Worm (Caenorhabditis elegans) whole organism, L4 larva: Measurements from ENCODE around the gene mop-25.2.
A peak's percentile ranks its signal among the peaks of the same experiment; 100 is the strongest.

Experiments
- F10B5.3 ChIP-seq: sonication (generic microtip); optimal IDR thresholded peaks from 2 replicates; lab custom pipeline; 2016; ENCODE audit warnings: mild to moderate bottlenecking, missing genetic modification characterization, missing compliant biosample characterization
- F37D6.2 ChIP-seq: sonication (generic microtip); optimal IDR thresholded peaks from 2 replicates; lab custom pipeline; 2016; ENCODE audit warnings: mild to moderate bottlenecking, missing genetic modification characterization, missing compliant biosample characterization
- T26A8.4 ChIP-seq: fragments of 200-800 bp; sonication (Bioruptor generic); IDR thresholded peaks from 2 replicates; pipeline ENCODE4 v1.3.6; 2022; ENCODE audit warnings: missing genetic modification characterization, missing compliant biosample characterization
- Y105C5A.15 ChIP-seq: fragments of 200-800 bp; sonication (Bioruptor generic); IDR thresholded peaks from 2 replicates; pipeline ENCODE4 v1.3.6; 2022; ENCODE audit warnings: missing genetic modification characterization, missing compliant biosample characterization
- Y48G9A.11 ChIP-seq: fragments of 200-800 bp; sonication (Bioruptor generic); IDR thresholded peaks from 2 replicates; pipeline ENCODE4 v1.3.6; 2022; ENCODE audit warnings: missing genetic modification reagents, missing genetic modification characterization, missing compliant biosample characterization
- aha-1 ChIP-seq: fragments of 150-350 bp; peaks from one replicate; lab custom pipeline; 2014; ENCODE audit warnings: missing biosample characterization, missing genetic modification characterization
- ceh-44 ChIP-seq: fragments of 200-800 bp; sonication (Bioruptor generic); IDR thresholded peaks from 2 replicates; pipeline ENCODE4 v1.3.6; 2022; ENCODE audit warnings: missing genetic modification reagents, missing genetic modification characterization, missing compliant biosample characterization
- cey-2 ChIP-seq: sonication (generic microtip); optimal IDR thresholded peaks from 3 replicates; lab custom pipeline; 2017; ENCODE audit warnings: missing genetic modification characterization, mild to moderate bottlenecking, missing compliant biosample characterization, antibody characterized with exemption, borderline replicate concordance; ENCODE audit not compliant: insufficient read depth
- daf-12 ChIP-seq: fragments of 150-350 bp; optimal IDR thresholded peaks from 2 replicates; lab custom pipeline; 2014; ENCODE audit warnings: missing biosample characterization, missing genetic modification reagents, missing genetic modification characterization
- daf-16 ChIP-seq, 3 experiments: sonication (generic microtip); optimal IDR thresholded peaks; 2 replicates each; lab custom pipeline; 2016 to 2017; ENCODE audit warnings: missing genetic modification characterization in 3 of 3, missing genetic modification reagents in 3 of 3, mild to moderate bottlenecking in 2 of 3, missing compliant biosample characterization in 2 of 3, missing biosample characterization in 1 of 3, moderate library complexity in 1 of 3
- dmd-6 ChIP-seq: fragments of 200-800 bp; sonication (Bioruptor generic); IDR thresholded peaks from 2 replicates; pipeline ENCODE4 v1.3.6; 2022; ENCODE audit warnings: missing genetic modification reagents, missing genetic modification characterization, missing compliant biosample characterization
- dve-1 ChIP-seq: sonication (generic microtip); optimal IDR thresholded peaks from 2 replicates; lab custom pipeline; 2017; ENCODE audit warnings: antibody characterized with exemption, mild to moderate bottlenecking, missing genetic modification characterization, missing compliant biosample characterization; ENCODE audit not compliant: insufficient read depth
- fos-1 ChIP-seq: fragments of 150-350 bp; optimal IDR thresholded peaks from 2 replicates; lab custom pipeline; 2014; ENCODE audit warnings: missing biosample characterization, missing genetic modification characterization
- hif-1 ChIP-seq, 2 experiments: sonication (generic microtip); optimal IDR thresholded peaks; 2 replicates each; lab custom pipeline; 2016 to 2017; ENCODE audit warnings: missing compliant biosample characterization in 2 of 2, missing genetic modification characterization in 2 of 2, missing genetic modification reagents in 2 of 2, missing genotype in 2 of 2, mild to moderate bottlenecking in 1 of 2
- hlh-11 ChIP-seq: fragments of 200-800 bp; sonication (Bioruptor generic); optimal IDR thresholded peaks from 2 replicates; lab custom pipeline; 2018; ENCODE audit warnings: mild to moderate bottlenecking, missing genetic modification characterization, missing compliant biosample characterization
- hlh-30 ChIP-seq: sonication (generic microtip); optimal IDR thresholded peaks from 2 replicates; lab custom pipeline; 2017; ENCODE audit warnings: antibody characterized with exemption, mild to moderate bottlenecking, missing genetic modification characterization, missing compliant biosample characterization; ENCODE audit not compliant: insufficient read depth
- lin-38 ChIP-seq: fragments of 200-800 bp; sonication (Bioruptor generic); IDR thresholded peaks from 2 replicates; pipeline ENCODE4 v1.3.6; 2022; ENCODE audit warnings: missing genetic modification reagents, missing genetic modification characterization, missing compliant biosample characterization
- lir-3 ChIP-seq: sonication (generic microtip); optimal IDR thresholded peaks from 2 replicates; lab custom pipeline; 2016; ENCODE audit warnings: mild to moderate bottlenecking, missing genetic modification characterization, missing compliant biosample characterization
- lsy-2 ChIP-seq, 2 experiments: fragments of 150-350 bp in 1 of 2; sonication (generic microtip) in 1 of 2; optimal IDR thresholded peaks; 2 replicates each; lab custom pipeline; 2014 to 2017; ENCODE audit warnings: missing biosample characterization in 2 of 2, missing genetic modification characterization in 2 of 2
- mdl-1 ChIP-seq, 2 experiments: fragments of 150-350 bp in 1 of 2; sonication (generic microtip) in 1 of 2; optimal IDR thresholded peaks; 2 replicates each; lab custom pipeline; 2014 to 2017; ENCODE audit warnings: missing biosample characterization in 2 of 2, missing genetic modification characterization in 2 of 2
- mdt-29 ChIP-seq: fragments of 200-800 bp; sonication (Bioruptor generic); IDR thresholded peaks from 2 replicates; pipeline ENCODE4 v1.3.6; 2022; ENCODE audit warnings: missing genetic modification reagents, missing genetic modification characterization, missing compliant biosample characterization
- mep-1 ChIP-seq: fragments of 150-350 bp; sonication (generic microtip); optimal IDR thresholded peaks from 3 replicates; lab custom pipeline; 2014; ENCODE audit warnings: missing biosample characterization, missing genetic modification characterization
- mxl-2 ChIP-seq: fragments of 200-800 bp; sonication (Bioruptor generic); conservative IDR thresholded peaks from 2 replicates; pipeline ENCODE4 v1.3.6; 2022; ENCODE audit warnings: missing genetic modification reagents, missing genetic modification characterization, missing compliant biosample characterization
- mxl-3 ChIP-seq: fragments of 200-800 bp; sonication (Bioruptor generic); optimal IDR thresholded peaks from 2 replicates; lab custom pipeline; 2018; ENCODE audit warnings: mild to moderate bottlenecking, missing genetic modification characterization, missing compliant biosample characterization
- nhr-111 ChIP-seq: fragments of 200-800 bp; sonication (Bioruptor generic); optimal IDR thresholded peaks from 2 replicates; lab custom pipeline; 2018; ENCODE audit warnings: mild to moderate bottlenecking, missing genetic modification characterization, missing compliant biosample characterization
- nhr-28 ChIP-seq: fragments of 150-350 bp; optimal IDR thresholded peaks from 2 replicates; lab custom pipeline; 2014; ENCODE audit warnings: missing biosample characterization, missing genetic modification characterization
- nhr-41 ChIP-seq: fragments of 200-800 bp; sonication (Bioruptor generic); IDR thresholded peaks from 2 replicates; pipeline ENCODE4 v1.3.6; 2022; ENCODE audit warnings: missing genetic modification reagents, missing genetic modification characterization, missing compliant biosample characterization
- nhr-48 ChIP-seq: sonication (generic microtip); optimal IDR thresholded peaks from 2 replicates; lab custom pipeline; 2016; ENCODE audit warnings: mild to moderate bottlenecking, missing genetic modification characterization, missing compliant biosample characterization
- nhr-6 ChIP-seq: fragments of 150-350 bp; optimal IDR thresholded peaks from 2 replicates; lab custom pipeline; 2014; ENCODE audit warnings: missing biosample characterization, missing genetic modification characterization
- pqm-1 ChIP-seq: sonication (generic microtip); optimal IDR thresholded peaks from 2 replicates; lab custom pipeline; 2017; ENCODE audit warnings: missing biosample characterization, missing genetic modification characterization
- saeg-2 ChIP-seq: fragments of 200-800 bp; sonication (Bioruptor generic); IDR thresholded peaks from 2 replicates; pipeline ENCODE4 v1.3.6; 2022; ENCODE audit warnings: missing genetic modification reagents, missing genetic modification characterization, missing compliant biosample characterization
- set-16 ChIP-seq: fragments of 200-800 bp; sonication (Bioruptor generic); IDR thresholded peaks from 2 replicates; pipeline ENCODE4 v1.3.6; 2022; ENCODE audit warnings: missing genetic modification reagents, missing genetic modification characterization, missing compliant biosample characterization
- snpc-1.2 ChIP-seq: fragments of 200-800 bp; sonication (Bioruptor generic); IDR thresholded peaks from 2 replicates; pipeline ENCODE4 v1.3.6; 2022; ENCODE audit warnings: missing genetic modification reagents, missing genetic modification characterization, missing compliant biosample characterization
- spr-1 ChIP-seq: sonication (generic microtip); optimal IDR thresholded peaks from 2 replicates; lab custom pipeline; 2016; ENCODE audit warnings: mild to moderate bottlenecking, missing genetic modification characterization, missing compliant biosample characterization
- spr-3 ChIP-seq: fragments of 200-800 bp; sonication (Bioruptor generic); optimal IDR thresholded peaks from 2 replicates; lab custom pipeline; 2018; ENCODE audit warnings: mild to moderate bottlenecking, missing genetic modification characterization, missing compliant biosample characterization
- tag-97 ChIP-seq: fragments of 200-800 bp; sonication (Bioruptor generic); IDR thresholded peaks from 2 replicates; pipeline ENCODE4 v1.3.6; 2022; ENCODE audit warnings: missing genetic modification characterization, missing compliant biosample characterization
- unc-39 ChIP-seq: sonication (generic microtip); optimal IDR thresholded peaks from 2 replicates; lab custom pipeline; 2017; ENCODE audit warnings: missing biosample characterization, missing genetic modification characterization
- unc-62 ChIP-seq, 3 experiments: fragments of 150-350 bp in 1 of 3; sonication (generic microtip); optimal IDR thresholded peaks in 2 of 3; peaks in 1 of 3; 1 replicate in 1 of 3; 2 replicates in 2 of 3; lab custom pipeline; 2014 to 2017; ENCODE audit warnings: missing biosample characterization in 3 of 3, missing genetic modification characterization in 3 of 3, missing genetic modification reagents in 3 of 3, missing genotype in 1 of 3
- zag-1 ChIP-seq: fragments of 150-350 bp; optimal IDR thresholded peaks from 2 replicates; lab custom pipeline; 2014; ENCODE audit warnings: missing biosample characterization, missing genetic modification characterization

Gene mop-25.2

DNA sequence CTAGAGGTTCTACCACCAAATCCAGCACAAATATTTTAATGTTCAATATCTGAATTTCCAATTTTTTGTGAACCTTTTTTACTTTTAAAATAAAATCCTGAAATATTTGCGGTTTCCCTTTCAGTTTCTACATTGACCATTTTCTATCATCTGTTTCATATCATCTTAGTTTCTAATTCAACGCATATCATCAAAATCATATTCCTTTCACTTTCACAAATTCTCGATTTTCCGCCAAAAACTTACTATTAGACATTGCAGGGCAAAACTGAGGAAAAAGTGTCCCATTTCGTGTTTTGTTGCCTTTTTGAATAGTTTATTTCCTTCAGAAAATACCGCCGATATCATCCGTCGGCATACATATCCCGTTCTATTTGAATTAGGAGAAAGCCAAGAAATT lies 21.6 kb upstream of the mop-25.2 start:
- no peak for TF ChIP-seq pqm-1 (tag; lab: Kevin White, UChicago)
- TF ChIP-seq aha-1, result peak; percentile 16
- TF ChIP-seq, all 104 proteins: peak for 1

DNA sequence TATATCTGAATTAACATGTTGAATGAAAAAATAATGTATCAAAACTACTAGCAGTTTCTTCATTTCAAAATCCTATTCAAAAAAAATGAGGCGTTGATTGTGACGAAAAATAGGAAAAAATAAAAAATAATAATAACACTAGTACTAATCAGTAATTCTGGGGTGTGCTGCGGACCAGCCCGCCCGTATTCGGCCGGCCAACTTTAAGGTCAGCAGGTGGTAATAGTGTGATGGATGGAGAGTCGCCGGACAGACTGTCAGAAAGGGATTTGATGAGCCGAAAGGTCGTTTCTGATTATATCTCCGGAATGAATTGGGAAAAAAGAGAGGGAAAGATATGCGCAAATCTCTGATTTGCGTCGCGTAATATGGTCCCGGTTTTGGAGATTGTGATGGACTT lies 21.0 kb upstream of the mop-25.2 start, which contains the start of gene cutl-2:
cutl-2 (minus strand) TSS at position 210 of the 400 bp plus-strand sequence.
- TF ChIP-seq unc-62 (GFP tag; optimal IDR thresholded peaks at IDR 0.05 in 1 of 2; lab: Kevin White, UChicago) (peak in 1 of 2 experiments; percentile 36), unc-62 (tag; optimal IDR thresholded peaks at IDR 0.05; lab: Kevin White, UChicago) (no peak), hlh-11 (tag; lab: Kevin White, UChicago) (no peak)

DNA sequence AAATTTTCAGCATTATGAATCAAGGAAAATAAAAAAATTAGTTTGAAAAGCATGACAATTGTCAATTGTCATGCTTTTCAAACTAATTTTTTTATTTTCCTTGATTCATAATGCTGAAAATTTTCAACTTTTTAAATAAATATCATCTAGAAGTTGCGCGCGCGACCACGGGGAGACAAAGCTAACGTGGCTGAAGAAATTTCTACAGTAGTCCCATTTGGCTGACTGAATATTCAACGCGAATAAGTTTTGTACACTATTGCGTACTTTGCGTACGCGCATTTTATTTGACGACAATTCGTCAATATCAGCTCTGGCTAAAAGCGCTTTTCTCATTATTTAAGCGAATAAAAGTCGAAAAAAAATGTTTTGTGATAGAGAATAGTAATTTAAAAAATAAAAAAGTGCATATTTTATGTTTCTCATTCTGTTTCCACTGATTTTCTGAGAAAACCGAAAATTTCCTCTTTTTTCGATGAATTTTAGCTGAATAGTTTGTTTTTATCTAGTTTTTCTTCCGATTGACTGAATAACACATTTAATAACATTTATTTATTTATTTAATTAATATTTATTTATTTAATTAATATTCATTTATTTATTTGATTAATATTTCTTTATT lies 15.2 kb upstream of the mop-25.2 start, which contains the start of gene Y53C12A.11:
Y53C12A.11 (minus strand) TSS at position 68 of the 622 bp plus-strand sequence.
- peak; percentile 77 for TF ChIP-seq lin-38 (GFP tag; lab: Robert Waterston, UW)
- TF ChIP-seq Y48G9A.11 (GFP tag; lab: Robert Waterston, UW), result peak; percentile 86
- TF ChIP-seq snpc-1.2 (GFP tag; lab: Robert Waterston, UW), result 0 out of 2 replicates have a peak, but pooled peaks have one; percentile 24
- peak in 1 of 2 experiments; percentile 36 for TF ChIP-seq lsy-2 (tag; optimal IDR thresholded peaks at IDR 0.05; lab: Kevin White, UChicago)

DNA sequence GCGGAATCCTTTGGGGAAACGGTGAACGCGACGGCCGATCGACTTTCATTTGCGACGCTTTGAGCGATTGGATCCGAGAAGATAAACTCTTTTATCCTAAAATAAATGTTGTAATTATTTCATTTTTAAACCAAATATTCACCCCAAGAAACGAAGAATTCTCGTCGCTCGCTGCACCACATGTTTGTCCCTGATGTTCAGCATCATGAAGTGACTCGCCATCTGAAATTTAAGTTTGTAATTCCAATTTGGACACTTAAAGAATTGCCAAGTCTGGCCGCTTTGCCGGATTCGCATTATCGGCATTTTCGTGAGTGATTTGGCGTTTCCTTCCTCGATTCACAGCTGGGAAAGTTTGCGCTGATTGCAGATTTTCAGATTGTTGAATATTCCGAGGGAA lies 14.4 kb upstream of the mop-25.2 start, which contains the start of gene Y53C12A.6:
Y53C12A.6 (minus strand) TSS at position 101 of the 400 bp plus-strand sequence.
- no peak for TF ChIP-seq ceh-44 (GFP tag; lab: Robert Waterston, UW)
- TF ChIP-seq dmd-6, result no peak
- no peak for TF ChIP-seq dve-1 (tag; lab: Kevin White, UChicago)
- no peak for TF ChIP-seq cey-2 (tag; lab: Kevin White, UChicago)
- TF ChIP-seq tag-97, result no peak
- no peak for TF ChIP-seq daf-16 (GFP tag; optimal IDR thresholded peaks at IDR 0.05; lab: Kevin White, UChicago)
- no peak for TF ChIP-seq daf-16 (tag; optimal IDR thresholded peaks at IDR 0.05; lab: Kevin White, UChicago)
- no peak for TF ChIP-seq F10B5.3
- TF ChIP-seq T26A8.4 (GFP tag; lab: Robert Waterston, UW), result no peak
- no peak for TF ChIP-seq spr-1 (tag; lab: Kevin White, UChicago)
- no peak for TF ChIP-seq set-16 (GFP tag; lab: Robert Waterston, UW)
- TF ChIP-seq daf-12 (tag; lab: Kevin White, UChicago), result no peak
- no peak for TF ChIP-seq mxl-3 (GFP tag; lab: Kevin White, UChicago)
- no peak for TF ChIP-seq saeg-2 (GFP tag; lab: Robert Waterston, UW)
- TF ChIP-seq nhr-41 (GFP tag; lab: Robert Waterston, UW), result no peak
- TF ChIP-seq unc-39 (tag; lab: Kevin White, UChicago), result no peak
- no peak for TF ChIP-seq nhr-111 (GFP tag; lab: Kevin White, UChicago)
- TF ChIP-seq nhr-6 (tag; lab: Kevin White, UChicago), result no peak

DNA sequence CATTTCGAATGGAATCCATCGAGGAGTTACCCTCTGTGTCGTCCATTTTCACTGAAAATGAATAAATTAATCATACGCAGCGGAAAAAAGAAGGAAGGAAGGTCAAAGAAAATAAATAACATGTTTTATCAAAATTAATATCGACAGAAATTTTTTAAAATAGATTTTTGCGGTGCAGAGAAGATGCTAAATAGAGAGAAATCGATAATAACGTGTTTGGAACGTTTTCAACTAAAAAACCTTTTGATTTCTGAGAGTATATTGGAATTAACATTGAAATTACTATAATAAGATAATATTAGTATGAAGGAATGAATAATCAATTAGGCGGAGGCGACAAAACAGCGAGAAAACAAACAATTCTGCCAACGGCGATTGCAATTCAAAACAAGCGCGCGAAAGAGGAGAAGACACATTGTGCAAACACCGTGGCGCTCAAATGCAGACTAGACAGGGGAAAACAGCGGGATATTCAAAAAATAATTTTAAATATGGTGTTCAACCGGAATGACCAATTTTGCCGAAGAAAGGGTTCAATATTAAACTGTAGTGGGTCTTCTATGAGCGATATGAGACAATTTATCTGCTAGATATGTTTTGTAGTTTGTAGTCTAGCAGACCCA lies 13.0 kb upstream of the mop-25.2 start, which contains the start of gene wee-1.3:
wee-1.3 (minus strand) TSS at position 51 of the 623 bp plus-strand sequence.
- no peak for TF ChIP-seq ceh-44 (GFP tag; lab: Robert Waterston, UW)
- TF ChIP-seq cey-2 (tag; lab: Kevin White, UChicago), result no peak
- no peak for TF ChIP-seq spr-3 (GFP tag; lab: Kevin White, UChicago)
- TF ChIP-seq F37D6.2 (tag; lab: Kevin White, UChicago), result peak; percentile 2
- peak; percentile 71 for TF ChIP-seq mep-1
- TF ChIP-seq lir-3 (tag; lab: Kevin White, UChicago), result no peak
- no peak for TF ChIP-seq fos-1
- TF ChIP-seq mdl-1 (tag; optimal IDR thresholded peaks at IDR 0.05; lab: Kevin White, UChicago), result peak in 1 of 2 experiments; percentile 40
- TF ChIP-seq lin-38 (GFP tag; lab: Robert Waterston, UW), result peak; percentile 80
- peak; percentile 60 for TF ChIP-seq nhr-28 (tag; lab: Kevin White, UChicago)
- peak in 1 of 2 experiments; percentile 29 for TF ChIP-seq hif-1 (tag; optimal IDR thresholded peaks at IDR 0.05; lab: Kevin White, UChicago)
- TF ChIP-seq F10B5.3, result no peak
- TF ChIP-seq zag-1 (tag; lab: Kevin White, UChicago), result no peak
- peak; percentile 10 for TF ChIP-seq nhr-48
- peak; percentile 53 for TF ChIP-seq dmd-6
- TF ChIP-seq Y105C5A.15 (GFP tag; lab: Robert Waterston, UW), result no peak
- TF ChIP-seq mdt-29, result no peak
- peak; percentile 73 for TF ChIP-seq hlh-30 (tag; lab: Kevin White, UChicago)
- TF ChIP-seq mxl-2 (GFP tag; lab: Robert Waterston, UW), result no peak
